Worm (Caenorhabditis elegans) whole organism, late embryonic: ENCODE measurements around the gene scl-12.

Experiments used
- C08G9.2 ChIP-seq: sonication (generic microtip); optimal IDR thresholded peaks from 2 replicates; lab custom pipeline; 2016; ENCODE audit warnings: mild to moderate bottlenecking, missing genetic modification characterization, moderate library complexity, missing compliant biosample characterization
- C38D4.7 ChIP-seq: fragments of 200-800 bp; sonication (Bioruptor generic); optimal IDR thresholded peaks from 2 replicates; lab custom pipeline; 2018; ENCODE audit warnings: mild to moderate bottlenecking, missing genetic modification characterization, moderate library complexity, missing compliant biosample characterization
- F13H6.1 ChIP-seq: sonication (generic microtip); optimal IDR thresholded peaks from 2 replicates; lab custom pipeline; 2016; ENCODE audit warnings: missing genetic modification characterization, missing compliant biosample characterization
- K02D7.2 ChIP-seq: sonication (generic microtip); optimal IDR thresholded peaks from 2 replicates; lab custom pipeline; 2017; ENCODE audit warnings: mild to moderate bottlenecking, missing genetic modification characterization, missing compliant biosample characterization
- Y22D7AL.16 ChIP-seq: sonication (generic microtip); optimal IDR thresholded peaks from 2 replicates; lab custom pipeline; 2016; ENCODE audit warnings: missing genetic modification characterization, missing compliant biosample characterization
- ahr-1 ChIP-seq: sonication (generic microtip); optimal IDR thresholded peaks from 2 replicates; lab custom pipeline; 2016; ENCODE audit warnings: missing genetic modification characterization, missing compliant biosample characterization
- ceh-19 ChIP-seq: fragments of 200-800 bp; sonication (Bioruptor generic); optimal IDR thresholded peaks from 2 replicates; lab custom pipeline; 2018; ENCODE audit warnings: mild to moderate bottlenecking, missing genetic modification characterization, missing compliant biosample characterization
- ceh-2 ChIP-seq: sonication (generic microtip); optimal IDR thresholded peaks from 2 replicates; lab custom pipeline; 2016; ENCODE audit warnings: missing genotype, missing genetic modification characterization, missing compliant biosample characterization
- ceh-24 ChIP-seq: sonication (generic microtip); optimal IDR thresholded peaks from 2 replicates; lab custom pipeline; 2016; ENCODE audit warnings: mild to moderate bottlenecking, missing genetic modification characterization, missing compliant biosample characterization
- ceh-31 ChIP-seq: sonication (generic microtip); optimal IDR thresholded peaks from 2 replicates; lab custom pipeline; 2016; ENCODE audit warnings: missing genetic modification characterization, missing compliant biosample characterization
- ceh-34 ChIP-seq: sonication (generic microtip); optimal IDR thresholded peaks from 2 replicates; lab custom pipeline; 2016; ENCODE audit warnings: mild to moderate bottlenecking, missing genetic modification characterization, missing compliant biosample characterization
- ceh-48 ChIP-seq: sonication (generic microtip); optimal IDR thresholded peaks from 2 replicates; lab custom pipeline; 2016; ENCODE audit warnings: missing genetic modification characterization, inconsistent platforms, missing compliant biosample characterization
- ceh-6 ChIP-seq: fragments of 200-800 bp; sonication (Bioruptor generic); optimal IDR thresholded peaks from 2 replicates; lab custom pipeline; 2018; ENCODE audit warnings: mild to moderate bottlenecking, missing genetic modification characterization, missing compliant biosample characterization
- ceh-9 ChIP-seq: sonication (generic microtip); optimal IDR thresholded peaks from 2 replicates; lab custom pipeline; 2016; ENCODE audit warnings: mild to moderate bottlenecking, missing genetic modification characterization, inconsistent platforms, missing compliant biosample characterization
- dmd-4 ChIP-seq: sonication (generic microtip); optimal IDR thresholded peaks from 2 replicates; lab custom pipeline; 2016; ENCODE audit warnings: borderline replicate concordance, missing genetic modification characterization, missing compliant biosample characterization
- dve-1 ChIP-seq: sonication (generic microtip); optimal IDR thresholded peaks from 2 replicates; lab custom pipeline; 2017; ENCODE audit warnings: antibody characterized with exemption, mild to moderate bottlenecking, missing genetic modification characterization, missing compliant biosample characterization
- elt-2 ChIP-seq: sonication (generic microtip); optimal IDR thresholded peaks from 2 replicates; lab custom pipeline; 2016; ENCODE audit warnings: missing genetic modification reagents, missing genetic modification characterization, missing compliant biosample characterization
- elt-4 ChIP-seq: sonication (generic microtip); optimal IDR thresholded peaks from 2 replicates; lab custom pipeline; 2016; ENCODE audit warnings: missing genetic modification characterization, missing compliant biosample characterization
- ets-4 ChIP-seq: sonication (generic microtip); optimal IDR thresholded peaks from 2 replicates; lab custom pipeline; 2016; ENCODE audit warnings: missing genetic modification characterization, missing compliant biosample characterization
- eyg-1 ChIP-seq: sonication (generic microtip); optimal IDR thresholded peaks from 2 replicates; lab custom pipeline; 2016; ENCODE audit warnings: missing genotype, missing genetic modification characterization, missing compliant biosample characterization
- fax-1 ChIP-seq: sonication (generic microtip); optimal IDR thresholded peaks from 2 replicates; lab custom pipeline; 2016; ENCODE audit warnings: missing genotype, missing genetic modification characterization, missing compliant biosample characterization
- fkh-10 ChIP-seq: fragments of 150-350 bp; optimal IDR thresholded peaks from 2 replicates; lab custom pipeline; 2014; ENCODE audit warnings: missing biosample characterization, missing genetic modification reagents, missing genetic modification characterization
- gmeb-2 ChIP-seq: sonication (generic microtip); optimal IDR thresholded peaks from 2 replicates; lab custom pipeline; 2016; ENCODE audit warnings: missing genetic modification characterization, inconsistent platforms, missing compliant biosample characterization
- hlh-13 ChIP-seq: fragments of 200-800 bp; sonication (Bioruptor generic); optimal IDR thresholded peaks from 2 replicates; lab custom pipeline; 2018; ENCODE audit warnings: mild to moderate bottlenecking, missing genetic modification characterization, missing compliant biosample characterization
- hlh-30 ChIP-seq: sonication (generic microtip); optimal IDR thresholded peaks from 2 replicates; lab custom pipeline; 2017; ENCODE audit warnings: antibody characterized with exemption, missing genetic modification characterization, missing compliant biosample characterization; ENCODE audit not compliant: insufficient read depth
- hlh-6 ChIP-seq: sonication (generic microtip); optimal IDR thresholded peaks from 2 replicates; lab custom pipeline; 2016; ENCODE audit warnings: missing genotype, missing genetic modification characterization, missing compliant biosample characterization
- lin-11 ChIP-seq: fragments of 200-800 bp; sonication (Bioruptor generic); optimal IDR thresholded peaks from 2 replicates; lab custom pipeline; 2018; ENCODE audit warnings: mild to moderate bottlenecking, missing genetic modification characterization, missing compliant biosample characterization
- madf-2 ChIP-seq: sonication (generic microtip); optimal IDR thresholded peaks from 2 replicates; lab custom pipeline; 2017; ENCODE audit warnings: missing genetic modification characterization, missing compliant biosample characterization
- mec-3 ChIP-seq: sonication (generic microtip); optimal IDR thresholded peaks from 2 replicates; lab custom pipeline; 2016; ENCODE audit warnings: borderline replicate concordance, missing genetic modification characterization, missing compliant biosample characterization
- nfya-1 ChIP-seq: sonication (generic microtip); optimal IDR thresholded peaks from 2 replicates; lab custom pipeline; 2017; ENCODE audit warnings: missing genetic modification characterization, mild to moderate bottlenecking, missing compliant biosample characterization, antibody characterized with exemption, moderate library complexity
- nhr-232 ChIP-seq: sonication (generic microtip); optimal IDR thresholded peaks from 2 replicates; lab custom pipeline; 2016; ENCODE audit warnings: missing genetic modification characterization, missing compliant biosample characterization
- npax-4 ChIP-seq: sonication (generic microtip); optimal IDR thresholded peaks from 2 replicates; lab custom pipeline; 2016; ENCODE audit warnings: missing genetic modification characterization, missing compliant biosample characterization
- pros-1 ChIP-seq: fragments of 150-350 bp; optimal IDR thresholded peaks from 2 replicates; lab custom pipeline; 2014; ENCODE audit warnings: missing biosample characterization, missing genetic modification reagents, missing genetic modification characterization
- rnt-1 ChIP-seq: sonication (generic microtip); optimal IDR thresholded peaks from 2 replicates; lab custom pipeline; 2016; ENCODE audit warnings: missing genetic modification characterization, missing compliant biosample characterization
- sdc-2 ChIP-seq: sonication (generic microtip); optimal IDR thresholded peaks from 2 replicates; lab custom pipeline; 2016; ENCODE audit warnings: missing genotype, missing genetic modification characterization, missing compliant biosample characterization
- sox-2 ChIP-seq: fragments of 200-800 bp; sonication (Bioruptor generic); IDR thresholded peaks from 2 replicates; pipeline ENCODE4 v1.3.6; 2022; ENCODE audit warnings: missing genetic modification reagents, missing genetic modification characterization, missing compliant biosample characterization
- sox-4 ChIP-seq: sonication (generic microtip); optimal IDR thresholded peaks from 2 replicates; lab custom pipeline; 2017; ENCODE audit warnings: mild to moderate bottlenecking, missing genetic modification characterization, inconsistent platforms, missing compliant biosample characterization
- tbx-2 ChIP-seq: sonication (generic microtip); optimal IDR thresholded peaks from 2 replicates; lab custom pipeline; 2016; ENCODE audit warnings: missing genetic modification characterization, missing compliant biosample characterization
- ttx-3 ChIP-seq: sonication (generic microtip); optimal IDR thresholded peaks from 2 replicates; lab custom pipeline; 2016; ENCODE audit warnings: missing genetic modification reagents, missing genetic modification characterization, missing compliant biosample characterization
- unc-3 ChIP-seq, 2 experiments: fragments of 200-800 bp in 1 of 2; sonication (Bioruptor generic) in 1 of 2; sonication (generic microtip) in 1 of 2; conservative IDR thresholded peaks in 1 of 2; optimal IDR thresholded peaks in 1 of 2; 2 replicates each; pipeline versions ENCODE4 v1.3.6 to Lab custom; 2016 to 2022; ENCODE audit warnings: missing compliant biosample characterization in 2 of 2, missing genetic modification characterization in 2 of 2, missing genetic modification reagents in 1 of 2
- unc-86 ChIP-seq: sonication (generic microtip); optimal IDR thresholded peaks from 2 replicates; lab custom pipeline; 2016; ENCODE audit warnings: missing genetic modification characterization, missing compliant biosample characterization
- zip-5 ChIP-seq: sonication (generic microtip); optimal IDR thresholded peaks from 2 replicates; lab custom pipeline; 2016; ENCODE audit warnings: missing genetic modification characterization, missing compliant biosample characterization
- ztf-16 ChIP-seq: sonication (generic microtip); optimal IDR thresholded peaks from 2 replicates; lab custom pipeline; 2017; ENCODE audit warnings: missing genetic modification characterization, missing compliant biosample characterization

The scl-12 gene

ce11 chrV:3825190-3825589 lies 12.8 kb downstream of the scl-12 start:
- TF ChIP-seq Y22D7AL.16 (tag; lab: Kevin White, UChicago): no peak
- TF ChIP-seq F13H6.1 (tag; lab: Kevin White, UChicago): no peak
- TF ChIP-seq dmd-4 (tag; lab: Kevin White, UChicago): no peak
- TF ChIP-seq fkh-10: no peak
- TF ChIP-seq ttx-3 (tag; lab: Kevin White, UChicago): no peak
- TF ChIP-seq nfya-1 (tag; lab: Kevin White, UChicago): no peak
- TF ChIP-seq ztf-16: no peak
- no peak for TF ChIP-seq lin-11 (tag; lab: Kevin White, UChicago)
- TF ChIP-seq fax-1: no peak
- TF ChIP-seq ceh-9: no peak
- no peak for TF ChIP-seq unc-3 (GFP tag; conservative IDR thresholded peaks at IDR 0.05; lab: Robert Waterston, UW)
- TF ChIP-seq unc-3 (tag; optimal IDR thresholded peaks at IDR 0.05; lab: Kevin White, UChicago): no peak
- TF ChIP-seq nhr-232: no peak

DNA sequence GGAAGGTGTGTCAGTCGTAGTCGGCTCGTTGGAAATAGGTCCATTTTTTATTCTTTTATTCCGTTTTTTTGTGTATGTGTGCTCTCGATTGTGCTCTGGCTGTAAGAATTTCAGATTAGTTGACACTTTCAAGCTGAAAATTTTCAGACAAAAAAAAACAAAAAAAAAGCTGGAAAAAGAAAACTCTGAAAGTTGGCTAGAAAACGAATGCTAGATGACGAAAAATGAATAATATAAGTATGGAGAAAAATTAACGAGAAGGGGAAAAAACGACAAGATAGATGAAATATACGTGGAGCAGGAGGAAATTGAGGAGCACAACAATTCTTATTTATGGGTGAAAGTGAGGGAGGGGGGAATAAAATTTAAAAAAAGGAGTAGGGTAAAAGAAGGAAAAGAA lies 19.2 kb downstream of the scl-12 start, which contains the start of gene H10D18.5:
H10D18.5 (minus strand) TSS at position 101 of the 400 bp plus-strand sequence.
- TF ChIP-seq hlh-13 (GFP tag; lab: Kevin White, UChicago): no peak
- no peak for TF ChIP-seq rnt-1
- TF ChIP-seq sdc-2 (tag; lab: Kevin White, UChicago): no peak

ce11 chrV:3832103-3832502 lies 19.7 kb downstream of the scl-12 start:
- TF ChIP-seq Y22D7AL.16 (tag; lab: Kevin White, UChicago) (no peak), ahr-1 (tag; lab: Kevin White, UChicago) (no peak), madf-2 (no peak), C38D4.7 (no peak), mec-3 (tag; lab: Kevin White, UChicago) (no peak), eyg-1 (no peak), hlh-30 (tag; lab: Kevin White, UChicago) (no peak), ceh-19 (GFP tag; lab: Kevin White, UChicago) (no peak), zip-5 (tag; lab: Kevin White, UChicago) (no peak), C08G9.2 (tag; lab: Kevin White, UChicago) (no peak), ceh-2 (no peak), hlh-6 (no peak), sox-2 (GFP tag; lab: Robert Waterston, UW) (no peak), nhr-232 (no peak), K02D7.2 (tag; lab: Kevin White, UChicago) (no peak), npax-4 (no peak)

ce11 chrV:3832661-3833060 lies 20.3 kb downstream of the scl-12 start:
- TF ChIP-seq nfya-1 (tag; lab: Kevin White, UChicago): peak; percentile 78
- no peak for TF ChIP-seq eyg-1
- TF ChIP-seq C08G9.2 (tag; lab: Kevin White, UChicago): no peak
- TF ChIP-seq dve-1: no peak
- TF ChIP-seq unc-86 (tag; lab: Kevin White, UChicago): no peak
- no peak for TF ChIP-seq dmd-4 (tag; lab: Kevin White, UChicago)

DNA sequence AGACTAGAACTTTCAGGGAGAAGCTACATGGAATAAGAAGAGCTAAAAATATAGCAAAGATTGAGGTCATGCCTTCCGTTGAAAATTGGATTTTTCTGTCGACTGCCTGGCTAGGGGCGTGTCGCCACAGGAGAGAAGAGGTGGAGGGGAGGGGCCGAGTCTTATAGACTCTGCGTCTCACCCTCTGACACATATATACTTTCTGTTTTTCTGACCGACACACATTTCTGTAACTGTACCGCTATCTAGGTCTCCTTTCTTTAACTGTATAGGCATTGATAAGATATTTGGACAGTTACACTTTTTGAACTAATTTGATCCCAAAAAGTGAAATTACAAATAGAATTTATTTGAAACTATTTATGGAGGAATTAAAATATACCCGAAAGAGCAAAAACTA lies 29.1 kb downstream of the scl-12 start:
- TF ChIP-seq sdc-2 (tag; lab: Kevin White, UChicago): no peak
- no peak for TF ChIP-seq ceh-48 (tag; lab: Kevin White, UChicago)
- TF ChIP-seq eyg-1: no peak
- TF ChIP-seq Y22D7AL.16 (tag; lab: Kevin White, UChicago): no peak
- TF ChIP-seq tbx-2 (tag; lab: Kevin White, UChicago): no peak
- TF ChIP-seq ets-4 (tag; lab: Kevin White, UChicago): no peak
- TF ChIP-seq elt-4 (tag; lab: Kevin White, UChicago): no peak
- no peak for TF ChIP-seq unc-86 (tag; lab: Kevin White, UChicago)
- no peak for TF ChIP-seq ahr-1 (tag; lab: Kevin White, UChicago)
- no peak for TF ChIP-seq gmeb-2 (tag; lab: Kevin White, UChicago)
- no peak for TF ChIP-seq ceh-34 (tag; lab: Kevin White, UChicago)
- no peak for TF ChIP-seq ceh-31
- no peak for TF ChIP-seq dve-1
- TF ChIP-seq pros-1: no peak
- no peak for TF ChIP-seq ceh-9
- no peak for TF ChIP-seq sox-4 (tag; lab: Kevin White, UChicago)
- no peak for TF ChIP-seq ceh-6
- TF ChIP-seq madf-2: no peak
- no peak for TF ChIP-seq elt-2 (tag; lab: Kevin White, UChicago)
- no peak for TF ChIP-seq ceh-24
